Worm (Caenorhabditis elegans): Measurements from ENCODE around the gene irg-7.

DNA sequence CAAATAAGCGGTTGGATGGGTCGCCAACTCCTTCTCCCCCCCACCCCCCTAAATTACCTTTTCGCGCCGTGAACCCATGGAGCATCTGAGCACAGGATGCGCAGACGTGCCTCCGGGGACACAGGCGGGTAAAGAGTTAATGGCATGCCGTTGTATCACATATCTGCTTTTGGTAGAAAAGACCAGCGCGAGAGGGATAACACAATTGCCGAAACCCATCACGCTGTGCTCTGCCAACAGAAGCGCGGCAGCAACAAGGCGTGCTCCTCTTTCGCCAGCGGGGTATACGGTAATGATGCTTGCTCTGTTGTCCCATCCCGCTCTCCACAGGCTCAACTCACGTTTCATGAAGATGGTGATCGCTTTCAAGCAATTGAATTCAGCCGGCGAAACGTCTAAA is 46.1 kb downstream of the irg-7 start:
- TF ChIP-seq snpc-4 (tag; optimal IDR thresholded peaks at IDR 0.05) (no peak), zag-1 (tag; optimal IDR thresholded peaks at IDR 0.05) (no peak), nhr-77 (tag; optimal IDR thresholded peaks at IDR 0.05) (no peak), ama-1 (optimal IDR thresholded peaks at IDR 0.05) (no peak), ceh-82 (tag; optimal IDR thresholded peaks at IDR 0.05) (no peak), lsy-2 (tag; optimal IDR thresholded peaks at IDR 0.05) (no peak), mdl-1 (tag; optimal IDR thresholded peaks at IDR 0.05) (no peak), fos-1 (tag; optimal IDR thresholded peaks at IDR 0.05) (no peak), unc-62 (GFP tag; optimal IDR thresholded peaks at IDR 0.05) (no peak)

Measured in whole organism, L2 larva.